Fruit fly (Drosophila melanogaster) whole organism, embryonic: ENCODE measurements around the gene CG13000.
A peak's percentile ranks its signal among the peaks of the same experiment; 100 is the strongest.

Experiments
- B-H1 ChIP-seq: fragments of 200-800 bp; sonication (Bioruptor generic); IDR thresholded peaks from 3 replicates; pipeline ENCODE4 v1.3.6; 2022; ENCODE audit warnings: missing biosample characterization, missing genetic modification characterization
- CG1024 ChIP-seq: fragments of 200-800 bp; sonication (Bioruptor generic); IDR thresholded peaks from 2 replicates; pipeline ENCODE4 v1.3.6; 2022; ENCODE audit warnings: missing biosample characterization, missing genetic modification characterization
- CG12104 ChIP-seq: fragments of 200-800 bp; sonication (Bioruptor generic); optimal IDR thresholded peaks from 3 replicates; lab custom pipeline; 2016; ENCODE audit warnings: missing biosample characterization, missing genetic modification characterization
- CG15514 ChIP-seq: fragments of 200-800 bp; sonication (Bioruptor generic); optimal IDR thresholded peaks from 3 replicates; lab custom pipeline; 2017; ENCODE audit warnings: missing biosample characterization, missing genetic modification characterization, mild to moderate bottlenecking, moderate library complexity, missing genetic modification reagents
- CG1602 ChIP-seq: fragments of 200-800 bp; sonication (Bioruptor generic); optimal IDR thresholded peaks from 3 replicates; lab custom pipeline; 2016; ENCODE audit warnings: missing biosample characterization, missing genetic modification characterization
- CG16863 ChIP-seq: fragments of 200-800 bp; sonication (Bioruptor generic); optimal IDR thresholded peaks from 3 replicates; lab custom pipeline; 2016; ENCODE audit warnings: missing biosample characterization, missing genetic modification characterization
- CG17328 ChIP-seq: fragments of 200-800 bp; sonication (Bioruptor generic); IDR thresholded peaks from 2 replicates; pipeline ENCODE4 v1.3.6; 2022; ENCODE audit warnings: missing biosample characterization, missing genetic modification characterization
- CG18476 ChIP-seq: fragments of 200-800 bp; sonication (Bioruptor generic); optimal IDR thresholded peaks from 2 replicates; lab custom pipeline; 2016; ENCODE audit warnings: missing biosample characterization, mild to moderate bottlenecking, missing genetic modification characterization
- CG4424 ChIP-seq: fragments of 200-800 bp; sonication (Bioruptor generic); optimal IDR thresholded peaks from 3 replicates; lab custom pipeline; 2016; ENCODE audit warnings: missing biosample characterization, missing genetic modification characterization
- CG6272 ChIP-seq: fragments of 200-800 bp; sonication (Bioruptor generic); IDR thresholded peaks from 2 replicates; pipeline ENCODE4 v1.3.6; 2022; ENCODE audit warnings: missing biosample characterization, missing genetic modification characterization
- CG7372 ChIP-seq: fragments of 200-800 bp; sonication (Bioruptor generic); IDR thresholded peaks from 2 replicates; pipeline ENCODE4 v1.3.6; 2022; ENCODE audit warnings: missing biosample characterization, missing genetic modification characterization
- CG7963 ChIP-seq: fragments of 200-800 bp; sonication (Bioruptor generic); IDR thresholded peaks from 3 replicates; pipeline ENCODE4 v1.3.6; 2022; ENCODE audit warnings: missing biosample characterization, missing genetic modification characterization; ENCODE audit not compliant: partially characterized antibody
- CG8290 ChIP-seq, 3 experiments: fragments of 200-800 bp; sonication (Bioruptor generic); optimal IDR thresholded peaks; 2 replicates each; lab custom pipeline; 2016 to 2019; ENCODE audit warnings: missing biosample characterization in 3 of 3, missing genetic modification characterization in 3 of 3, mild to moderate bottlenecking in 2 of 3, moderate library complexity in 1 of 3
- CG9727 ChIP-seq: fragments of 200-800 bp; sonication (Bioruptor generic); optimal IDR thresholded peaks from 3 replicates; lab custom pipeline; 2017; ENCODE audit warnings: missing biosample characterization, mild to moderate bottlenecking, missing genetic modification characterization
- CrebB ChIP-seq: fragments of 200-800 bp; sonication (Bioruptor generic); optimal IDR thresholded peaks from 3 replicates; lab custom pipeline; 2018; ENCODE audit warnings: missing biosample characterization, mild to moderate bottlenecking, missing genetic modification characterization
- Doc3 ChIP-seq: fragments of 200-800 bp; sonication (Bioruptor generic); IDR thresholded peaks from 3 replicates; pipeline ENCODE4 v1.3.6; 2022; ENCODE audit warnings: missing biosample characterization, missing genetic modification characterization; ENCODE audit not compliant: partially characterized antibody
- Drgx ChIP-seq: fragments of 200-800 bp; sonication (Bioruptor generic); IDR thresholded peaks from 2 replicates; pipeline ENCODE4 v1.3.6; 2022; ENCODE audit warnings: missing biosample characterization, missing genetic modification characterization
- Fer2 ChIP-seq: fragments of 200-800 bp; sonication (Bioruptor generic); optimal IDR thresholded peaks from 2 replicates; lab custom pipeline; 2018; ENCODE audit warnings: missing biosample characterization, mild to moderate bottlenecking, missing genetic modification characterization, moderate library complexity
- Gug ChIP-seq: fragments of 200-800 bp; sonication (Bioruptor generic); IDR thresholded peaks from 4 replicates; pipeline ENCODE4 v1.3.6; 2022; ENCODE audit warnings: missing biosample characterization, missing genetic modification characterization
- HmgD ChIP-seq: fragments of 200-800 bp; sonication (Bioruptor generic); optimal IDR thresholded peaks from 3 replicates; lab custom pipeline; 2016; ENCODE audit warnings: missing biosample characterization, missing genetic modification characterization
- Jarid2 ChIP-seq: fragments of 200-800 bp; sonication (Bioruptor generic); optimal IDR thresholded peaks from 3 replicates; lab custom pipeline; 2017; ENCODE audit warnings: mild to moderate bottlenecking, missing biosample characterization, missing genetic modification reagents, missing genetic modification characterization
- Max ChIP-seq: fragments of 200-800 bp; sonication (Bioruptor generic); optimal IDR thresholded peaks from 2 replicates; lab custom pipeline; 2016; ENCODE audit warnings: missing biosample characterization, mild to moderate bottlenecking, missing genetic modification characterization
- NC2α ChIP-seq: fragments of 200-800 bp; sonication (Bioruptor generic); optimal IDR thresholded peaks from 2 replicates; lab custom pipeline; 2016; ENCODE audit warnings: missing biosample characterization, missing genetic modification characterization
- Sox102F ChIP-seq: fragments of 200-800 bp; sonication (Bioruptor generic); optimal IDR thresholded peaks from 2 replicates; lab custom pipeline; 2018; ENCODE audit warnings: missing biosample characterization, mild to moderate bottlenecking, missing genetic modification characterization, moderate library complexity
- Xrp1 ChIP-seq: fragments of 200-800 bp; sonication (Bioruptor generic); IDR thresholded peaks from 2 replicates; pipeline ENCODE4 v1.3.6; 2022; ENCODE audit warnings: missing biosample characterization, missing genetic modification characterization
- ase ChIP-seq: fragments of 200-800 bp; sonication (Bioruptor generic); IDR thresholded peaks from 3 replicates; pipeline ENCODE4 v1.3.6; 2022; ENCODE audit warnings: missing biosample characterization, missing genetic modification characterization
- bowl ChIP-seq: fragments of 200-800 bp; sonication (Bioruptor generic); IDR thresholded peaks from 2 replicates; pipeline ENCODE4 v1.3.6; 2022; ENCODE audit warnings: missing biosample characterization, missing genetic modification characterization
- br ChIP-seq: fragments of >200 bp; optimal IDR thresholded peaks from 2 replicates; lab custom pipeline; 2017
- croc ChIP-seq: fragments of 200-800 bp; sonication (Bioruptor generic); conservative IDR thresholded peaks from 3 replicates; pipeline ENCODE4 v1.3.6; 2022; ENCODE audit warnings: missing biosample characterization, missing genetic modification characterization
- dmrt11E ChIP-seq: fragments of 200-800 bp; sonication (Bioruptor generic); optimal IDR thresholded peaks from 3 replicates; lab custom pipeline; 2018; ENCODE audit warnings: missing biosample characterization, mild to moderate bottlenecking, missing genetic modification characterization, moderate library complexity
- esg ChIP-seq: fragments of 200-800 bp; sonication (Bioruptor generic); conservative IDR thresholded peaks from 2 replicates; pipeline ENCODE4 v1.3.6; 2022; ENCODE audit warnings: missing biosample characterization, missing genetic modification characterization
- gsb ChIP-seq: fragments of 200-800 bp; sonication (Bioruptor generic); IDR thresholded peaks from 2 replicates; pipeline ENCODE4 v1.3.6; 2022; ENCODE audit warnings: missing biosample characterization, missing genetic modification characterization
- h ChIP-seq: fragments of >200 bp; optimal IDR thresholded peaks from 2 replicates; lab custom pipeline; 2017
- ind ChIP-seq: fragments of 200-800 bp; sonication (Bioruptor generic); optimal IDR thresholded peaks from 3 replicates; lab custom pipeline; 2016; ENCODE audit warnings: missing biosample characterization, missing genetic modification characterization
- kay ChIP-seq: fragments of 200-800 bp; sonication (Bioruptor generic); optimal IDR thresholded peaks from 2 replicates; lab custom pipeline; 2016; ENCODE audit warnings: missing biosample characterization, missing genetic modification characterization
- kni ChIP-seq: fragments of 200-800 bp; sonication (Bioruptor generic); optimal IDR thresholded peaks from 3 replicates; lab custom pipeline; 2017; ENCODE audit warnings: mild to moderate bottlenecking, missing biosample characterization, missing genetic modification reagents, missing genetic modification characterization
- lilli ChIP-seq: fragments of 200-800 bp; sonication (Bioruptor generic); optimal IDR thresholded peaks from 3 replicates; lab custom pipeline; 2016; ENCODE audit warnings: missing biosample characterization, missing genetic modification characterization
- lov ChIP-seq, 2 experiments: fragments of 200-800 bp in 1 of 2; fragments of >200 bp in 1 of 2; sonication (Bioruptor generic) in 1 of 2; IDR thresholded peaks in 1 of 2; optimal IDR thresholded peaks in 1 of 2; 2 replicates in 1 of 2; 3 replicates in 1 of 2; pipeline versions ENCODE4 v1.3.6 to Lab custom; 2017 to 2022; ENCODE audit warnings: missing biosample characterization in 1 of 2, missing genetic modification characterization in 1 of 2
- pnt ChIP-seq: fragments of 200-800 bp; sonication (Bioruptor generic); optimal IDR thresholded peaks from 3 replicates; lab custom pipeline; 2016; ENCODE audit warnings: missing biosample characterization, missing genetic modification characterization
- pros ChIP-seq: fragments of 200-800 bp; sonication (Bioruptor generic); optimal IDR thresholded peaks from 3 replicates; lab custom pipeline; 2019; ENCODE audit warnings: missing biosample characterization, mild to moderate bottlenecking, missing genetic modification characterization, moderate library complexity
- pum ChIP-seq: fragments of 200-800 bp; sonication (Bioruptor generic); optimal IDR thresholded peaks from 2 replicates; lab custom pipeline; 2016; ENCODE audit warnings: missing biosample characterization, missing genetic modification characterization
- run ChIP-seq: fragments of 200-800 bp; sonication (Bioruptor generic); optimal IDR thresholded peaks from 3 replicates; lab custom pipeline; 2018; ENCODE audit warnings: missing biosample characterization, mild to moderate bottlenecking, missing genetic modification characterization
- salm ChIP-seq: fragments of 200-800 bp; sonication (Bioruptor generic); optimal IDR thresholded peaks from 2 replicates; lab custom pipeline; 2018; ENCODE audit warnings: missing biosample characterization, mild to moderate bottlenecking, missing genetic modification characterization
- sisA ChIP-seq: fragments of 200-800 bp; sonication (Bioruptor generic); IDR thresholded peaks from 2 replicates; pipeline ENCODE4 v1.3.6; 2022; ENCODE audit warnings: missing biosample characterization, missing genetic modification characterization
- stwl ChIP-seq: fragments of 200-800 bp; sonication (Bioruptor generic); optimal IDR thresholded peaks from 3 replicates; lab custom pipeline; 2018; ENCODE audit warnings: missing biosample characterization, mild to moderate bottlenecking, missing genetic modification characterization, moderate library complexity
- trem ChIP-seq: fragments of 200-800 bp; optimal IDR thresholded peaks from 3 replicates; lab custom pipeline; 2019; ENCODE audit warnings: missing biosample characterization, mild to moderate bottlenecking, missing genetic modification characterization, moderate library complexity
- tx ChIP-seq: fragments of 200-800 bp; sonication (Bioruptor generic); optimal IDR thresholded peaks from 2 replicates; lab custom pipeline; 2016; ENCODE audit warnings: missing biosample characterization, missing genetic modification characterization
- zen ChIP-seq: fragments of 200-800 bp; sonication (Bioruptor generic); optimal IDR thresholded peaks from 3 replicates; lab custom pipeline; 2018; ENCODE audit warnings: missing biosample characterization, mild to moderate bottlenecking, missing genetic modification characterization, moderate library complexity
- zfh2 ChIP-seq: fragments of 200-800 bp; sonication (Bioruptor generic); optimal IDR thresholded peaks from 2 replicates; lab custom pipeline; 2016; ENCODE audit warnings: missing biosample characterization, missing genetic modification characterization

CG13000 gene

DNA sequence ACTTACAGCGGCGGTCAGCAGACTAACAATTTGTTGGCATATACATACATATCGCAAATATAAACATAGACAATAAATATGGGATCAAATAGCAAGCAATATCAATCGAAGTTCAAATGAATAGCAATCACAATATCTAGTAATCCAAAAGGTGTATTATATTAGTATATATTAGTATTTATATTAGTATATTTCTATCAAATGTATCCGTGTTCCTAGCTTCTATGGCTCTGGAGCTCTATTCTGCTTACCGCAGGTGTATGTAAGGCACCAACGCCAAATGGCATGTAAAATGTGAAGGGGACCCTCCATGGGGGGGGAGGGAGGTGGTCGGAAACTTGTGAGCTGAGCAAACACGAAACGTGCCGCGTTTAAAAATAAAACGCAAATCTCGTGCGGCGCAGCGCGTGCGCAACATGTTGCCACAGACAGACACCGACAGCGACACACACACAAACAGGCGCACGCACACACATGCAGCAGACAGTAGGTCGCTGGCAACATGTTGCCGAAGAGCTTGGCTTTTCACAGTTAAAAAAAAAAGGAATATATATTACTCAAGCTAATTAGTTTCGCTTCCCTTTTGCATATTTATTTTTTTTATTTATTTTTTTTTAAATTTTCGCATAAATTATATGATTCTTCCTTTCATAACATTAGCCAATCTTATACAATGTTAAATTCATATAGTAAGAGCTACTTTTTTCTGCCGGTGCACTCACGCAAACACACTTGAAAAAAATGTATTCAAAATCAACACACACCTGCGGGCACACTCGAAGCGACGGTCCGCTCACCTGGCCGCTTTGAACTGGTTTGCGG is 17.6 kb downstream of the CG13000 start:
- TF ChIP-seq br (lab: Kevin White, UChicago) (no peak), CG12104 (GFP tag; lab: Kevin White, UChicago) (peak; percentile 50), lov (optimal IDR thresholded peaks at IDR 0.05; lab: Kevin White, UChicago) (no peak), lov (GFP tag; IDR thresholded peaks at IDR 0.05; lab: Robert Waterston, UW) (no peak), CG4424 (peak; percentile 64), zfh2 (GFP tag; lab: Kevin White, UChicago) (no peak), h (no peak), Jarid2 (GFP tag; lab: Kevin White, UChicago) (peak; percentile 26), CG7963 (GFP tag; lab: Robert Waterston, UW) (no peak), CG15514 (GFP tag; lab: Kevin White, UChicago) (peak; percentile 38), B-H1 (GFP tag; lab: Robert Waterston, UW) (peak; percentile 72), CG18476 (GFP tag; lab: Kevin White, UChicago) (peak; percentile 55), Drgx (GFP tag; lab: Robert Waterston, UW) (peak; percentile 88), gsb (peak; percentile 42; the same call in 1 of the 2 replicates), dmrt11E (tag; lab: Kevin White, UChicago) (peak; percentile 31), ind (GFP tag; lab: Kevin White, UChicago) (peak; percentile 58), sisA (peak; percentile 71), run (tag; lab: Kevin White, UChicago) (peak; percentile 30), Max (GFP tag; lab: Kevin White, UChicago) (peak; percentile 1), trem (tag; lab: Kevin White, UChicago) (peak; percentile 14), CG1024 (0 out of 2 replicates have a peak, but pooled peaks have one; percentile 30), lilli (GFP tag; lab: Kevin White, UChicago) (peak; percentile 57), salm (tag; lab: Kevin White, UChicago) (peak; percentile 49), CG8290 (GFP tag; optimal IDR thresholded peaks at IDR 0.05; lab: Kevin White, UChicago) (no peak), CG8290 (tag; optimal IDR thresholded peaks at IDR 0.05; lab: Kevin White, UChicago) (peak in 1 of 2 experiments; percentile 21), pnt (GFP tag; lab: Kevin White, UChicago) (no peak), pros (GFP tag; lab: Kevin White, UChicago) (no peak), ase (GFP tag; lab: Robert Waterston, UW) (peak; percentile 60; the same call in 1 of the 3 replicates), CG17328 (peak; percentile 54), Doc3 (GFP tag; lab: Robert Waterston, UW) (no peak), CG7372 (GFP tag; lab: Robert Waterston, UW) (peak; percentile 46), kni (GFP tag; lab: Kevin White, UChicago) (no peak), esg (peak; percentile 67), pum (GFP tag; lab: Kevin White, UChicago) (peak; percentile 2), stwl (tag; lab: Kevin White, UChicago) (no peak), Xrp1 (GFP tag; lab: Robert Waterston, UW) (peak; percentile 76), bowl (peak; percentile 24; the same call in 1 of the 2 replicates), CG16863 (GFP tag; lab: Kevin White, UChicago) (peak; percentile 6), NC2α (GFP tag; lab: Kevin White, UChicago) (no peak), kay (GFP tag; lab: Kevin White, UChicago) (peak; percentile 20), tx (GFP tag; lab: Kevin White, UChicago) (no peak), CG1602 (peak; percentile 39), CG6272 (peak; percentile 63; the same call in 1 of the 2 replicates), croc (GFP tag; lab: Robert Waterston, UW) (peak; percentile 53; the same call in 2 of the 3 replicates), Gug (GFP tag; lab: Robert Waterston, UW) (peak; percentile 17; the same call in 1 of the 4 replicates), zen (tag; lab: Kevin White, UChicago) (peak; percentile 26), CrebB (tag; lab: Kevin White, UChicago) (peak; percentile 16), CG9727 (GFP tag; lab: Kevin White, UChicago) (peak; percentile 58), HmgD (GFP tag; lab: Kevin White, UChicago) (no peak), Sox102F (GFP tag; lab: Kevin White, UChicago) (peak; percentile 69), Fer2 (tag; lab: Kevin White, UChicago) (peak; percentile 27)
